Worm (Caenorhabditis elegans) whole organism, late embryonic: ENCODE measurements around the gene act-1.

Experiments
- C38D4.7 ChIP-seq: fragments of 200-800 bp; sonication (Bioruptor generic); optimal IDR thresholded peaks from 2 replicates; lab custom pipeline; 2018; ENCODE audit warnings: mild to moderate bottlenecking, missing genetic modification characterization, moderate library complexity, missing compliant biosample characterization
- K02D7.2 ChIP-seq: sonication (generic microtip); optimal IDR thresholded peaks from 2 replicates; lab custom pipeline; 2017; ENCODE audit warnings: mild to moderate bottlenecking, missing genetic modification characterization, missing compliant biosample characterization
- T23F11.4 ChIP-seq: fragments of 200-800 bp; sonication (Bioruptor generic); optimal IDR thresholded peaks from 2 replicates; lab custom pipeline; 2018; ENCODE audit warnings: mild to moderate bottlenecking, missing genetic modification characterization, missing compliant biosample characterization
- Y22D7AL.16 ChIP-seq: sonication (generic microtip); optimal IDR thresholded peaks from 2 replicates; lab custom pipeline; 2016; ENCODE audit warnings: missing genetic modification characterization, missing compliant biosample characterization
- ahr-1 ChIP-seq: sonication (generic microtip); optimal IDR thresholded peaks from 2 replicates; lab custom pipeline; 2016; ENCODE audit warnings: missing genetic modification characterization, missing compliant biosample characterization
- ceh-18 ChIP-seq: sonication (generic microtip); optimal IDR thresholded peaks from 2 replicates; lab custom pipeline; 2016; ENCODE audit warnings: missing genetic modification characterization, missing compliant biosample characterization
- ceh-22 ChIP-seq: sonication (generic microtip); optimal IDR thresholded peaks from 2 replicates; lab custom pipeline; 2017; ENCODE audit warnings: missing biosample characterization, missing genetic modification characterization
- ceh-31 ChIP-seq: sonication (generic microtip); optimal IDR thresholded peaks from 2 replicates; lab custom pipeline; 2016; ENCODE audit warnings: missing genetic modification characterization, missing compliant biosample characterization
- ceh-34 ChIP-seq: sonication (generic microtip); optimal IDR thresholded peaks from 2 replicates; lab custom pipeline; 2016; ENCODE audit warnings: mild to moderate bottlenecking, missing genetic modification characterization, missing compliant biosample characterization
- ceh-45 ChIP-seq: fragments of 200-800 bp; sonication (Bioruptor generic); IDR thresholded peaks from 2 replicates; pipeline ENCODE4 v1.3.6; 2022; ENCODE audit warnings: missing genetic modification reagents, missing genetic modification characterization, missing compliant biosample characterization
- ceh-48 ChIP-seq: sonication (generic microtip); optimal IDR thresholded peaks from 2 replicates; lab custom pipeline; 2016; ENCODE audit warnings: missing genetic modification characterization, inconsistent platforms, missing compliant biosample characterization
- ceh-9 ChIP-seq: sonication (generic microtip); optimal IDR thresholded peaks from 2 replicates; lab custom pipeline; 2016; ENCODE audit warnings: mild to moderate bottlenecking, missing genetic modification characterization, inconsistent platforms, missing compliant biosample characterization
- che-1 ChIP-seq: sonication (generic microtip); optimal IDR thresholded peaks from 2 replicates; lab custom pipeline; 2016; ENCODE audit warnings: mild to moderate bottlenecking, missing genetic modification characterization, missing compliant biosample characterization
- elt-2 ChIP-seq: sonication (generic microtip); optimal IDR thresholded peaks from 2 replicates; lab custom pipeline; 2016; ENCODE audit warnings: missing genetic modification reagents, missing genetic modification characterization, missing compliant biosample characterization
- ets-4 ChIP-seq: sonication (generic microtip); optimal IDR thresholded peaks from 2 replicates; lab custom pipeline; 2016; ENCODE audit warnings: missing genetic modification characterization, missing compliant biosample characterization
- eyg-1 ChIP-seq: sonication (generic microtip); optimal IDR thresholded peaks from 2 replicates; lab custom pipeline; 2016; ENCODE audit warnings: missing genotype, missing genetic modification characterization, missing compliant biosample characterization
- fax-1 ChIP-seq: sonication (generic microtip); optimal IDR thresholded peaks from 2 replicates; lab custom pipeline; 2016; ENCODE audit warnings: missing genotype, missing genetic modification characterization, missing compliant biosample characterization
- fkh-10 ChIP-seq: fragments of 150-350 bp; optimal IDR thresholded peaks from 2 replicates; lab custom pipeline; 2014; ENCODE audit warnings: missing biosample characterization, missing genetic modification reagents, missing genetic modification characterization
- fkh-6 ChIP-seq: sonication (generic microtip); optimal IDR thresholded peaks from 2 replicates; lab custom pipeline; 2016; ENCODE audit warnings: missing genetic modification characterization, missing compliant biosample characterization
- gmeb-2 ChIP-seq: sonication (generic microtip); optimal IDR thresholded peaks from 2 replicates; lab custom pipeline; 2016; ENCODE audit warnings: missing genetic modification characterization, inconsistent platforms, missing compliant biosample characterization
- hlh-15 ChIP-seq: sonication (generic microtip); optimal IDR thresholded peaks from 2 replicates; lab custom pipeline; 2016; ENCODE audit warnings: missing genetic modification characterization, missing compliant biosample characterization
- lim-6 ChIP-seq: sonication (generic microtip); optimal IDR thresholded peaks from 2 replicates; lab custom pipeline; 2016; ENCODE audit warnings: missing genetic modification characterization, missing compliant biosample characterization
- madf-2 ChIP-seq: sonication (generic microtip); optimal IDR thresholded peaks from 2 replicates; lab custom pipeline; 2017; ENCODE audit warnings: missing genetic modification characterization, missing compliant biosample characterization
- mec-3 ChIP-seq: sonication (generic microtip); optimal IDR thresholded peaks from 2 replicates; lab custom pipeline; 2016; ENCODE audit warnings: borderline replicate concordance, missing genetic modification characterization, missing compliant biosample characterization
- nfya-1 ChIP-seq: sonication (generic microtip); optimal IDR thresholded peaks from 2 replicates; lab custom pipeline; 2017; ENCODE audit warnings: missing genetic modification characterization, mild to moderate bottlenecking, missing compliant biosample characterization, antibody characterized with exemption, moderate library complexity
- nhr-11 ChIP-seq: fragments of 150-350 bp; optimal IDR thresholded peaks from 2 replicates; lab custom pipeline; 2014; ENCODE audit warnings: missing biosample characterization, missing genetic modification characterization
- nhr-232 ChIP-seq: sonication (generic microtip); optimal IDR thresholded peaks from 2 replicates; lab custom pipeline; 2016; ENCODE audit warnings: missing genetic modification characterization, missing compliant biosample characterization
- npax-4 ChIP-seq: sonication (generic microtip); optimal IDR thresholded peaks from 2 replicates; lab custom pipeline; 2016; ENCODE audit warnings: missing genetic modification characterization, missing compliant biosample characterization
- odd-2 ChIP-seq: sonication (generic microtip); optimal IDR thresholded peaks from 2 replicates; lab custom pipeline; 2017; ENCODE audit warnings: antibody characterized with exemption, mild to moderate bottlenecking, missing genetic modification characterization, missing compliant biosample characterization
- pax-1 ChIP-seq: fragments of 150-350 bp; optimal IDR thresholded peaks from 2 replicates; lab custom pipeline; 2014; ENCODE audit warnings: missing biosample characterization, missing genetic modification characterization
- pros-1 ChIP-seq: fragments of 150-350 bp; optimal IDR thresholded peaks from 2 replicates; lab custom pipeline; 2014; ENCODE audit warnings: missing biosample characterization, missing genetic modification reagents, missing genetic modification characterization
- ref-2 ChIP-seq: sonication (generic microtip); optimal IDR thresholded peaks from 2 replicates; lab custom pipeline; 2016; ENCODE audit warnings: missing genetic modification characterization, missing compliant biosample characterization
- rnt-1 ChIP-seq: sonication (generic microtip); optimal IDR thresholded peaks from 2 replicates; lab custom pipeline; 2016; ENCODE audit warnings: missing genetic modification characterization, missing compliant biosample characterization
- sdc-2 ChIP-seq: sonication (generic microtip); optimal IDR thresholded peaks from 2 replicates; lab custom pipeline; 2016; ENCODE audit warnings: missing genotype, missing genetic modification characterization, missing compliant biosample characterization
- sox-4 ChIP-seq: sonication (generic microtip); optimal IDR thresholded peaks from 2 replicates; lab custom pipeline; 2017; ENCODE audit warnings: mild to moderate bottlenecking, missing genetic modification characterization, inconsistent platforms, missing compliant biosample characterization
- syd-9 ChIP-seq: sonication (generic microtip); optimal IDR thresholded peaks from 2 replicates; lab custom pipeline; 2016; ENCODE audit warnings: mild to moderate bottlenecking, missing genetic modification characterization, moderate library complexity, missing compliant biosample characterization
- tbx-2 ChIP-seq: sonication (generic microtip); optimal IDR thresholded peaks from 2 replicates; lab custom pipeline; 2016; ENCODE audit warnings: missing genetic modification characterization, missing compliant biosample characterization
- unc-3 ChIP-seq, 2 experiments: fragments of 200-800 bp in 1 of 2; sonication (Bioruptor generic) in 1 of 2; sonication (generic microtip) in 1 of 2; conservative IDR thresholded peaks in 1 of 2; optimal IDR thresholded peaks in 1 of 2; 2 replicates each; pipeline versions ENCODE4 v1.3.6 to Lab custom; 2016 to 2022; ENCODE audit warnings: missing compliant biosample characterization in 2 of 2, missing genetic modification characterization in 2 of 2, missing genetic modification reagents in 1 of 2
- unc-42 ChIP-seq: sonication (generic microtip); optimal IDR thresholded peaks from 2 replicates; lab custom pipeline; 2016; ENCODE audit warnings: missing genotype, missing genetic modification characterization, missing compliant biosample characterization
- unc-55 ChIP-seq: sonication (generic microtip); optimal IDR thresholded peaks from 2 replicates; lab custom pipeline; 2017; ENCODE audit warnings: missing biosample characterization, missing genetic modification reagents, missing genetic modification characterization
- unc-86 ChIP-seq: sonication (generic microtip); optimal IDR thresholded peaks from 2 replicates; lab custom pipeline; 2016; ENCODE audit warnings: missing genetic modification characterization, missing compliant biosample characterization
- zip-5 ChIP-seq: sonication (generic microtip); optimal IDR thresholded peaks from 2 replicates; lab custom pipeline; 2016; ENCODE audit warnings: missing genetic modification characterization, missing compliant biosample characterization
- ztf-16 ChIP-seq: sonication (generic microtip); optimal IDR thresholded peaks from 2 replicates; lab custom pipeline; 2017; ENCODE audit warnings: missing genetic modification characterization, missing compliant biosample characterization

act-1 gene

DNA sequence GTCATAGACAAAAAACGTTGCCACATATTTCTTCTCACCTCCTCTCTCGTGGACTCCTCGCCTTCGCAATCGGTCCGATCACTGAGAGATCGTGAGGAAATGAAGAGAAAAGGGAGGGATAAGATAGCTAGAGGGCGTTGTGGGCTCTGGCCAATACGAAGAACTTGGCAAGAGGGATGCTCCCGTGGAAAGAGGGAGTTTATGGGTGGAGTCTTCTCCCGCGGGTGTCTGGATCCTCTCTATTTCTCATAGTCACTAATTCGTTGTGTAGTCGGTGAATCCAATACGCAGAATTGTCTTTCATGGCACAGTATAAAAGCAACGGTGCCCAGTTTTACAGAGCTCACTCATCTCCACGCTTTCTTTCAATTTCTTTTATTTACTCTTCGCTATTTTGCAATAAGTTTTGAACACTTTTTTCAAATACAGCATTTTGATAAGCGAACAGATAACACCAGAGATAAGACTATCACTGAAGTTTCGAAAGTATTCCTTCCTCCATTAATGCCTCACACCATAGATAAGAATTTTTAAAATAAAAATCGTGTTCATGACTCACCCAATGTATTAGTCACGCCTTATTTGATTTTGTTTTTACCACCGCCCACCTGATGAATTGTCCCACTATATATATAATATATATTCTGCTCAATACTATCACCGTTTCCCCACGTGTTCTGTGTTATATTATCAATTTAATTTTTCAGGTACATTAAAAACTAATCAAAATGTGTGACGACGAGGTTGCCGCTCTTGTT is at the start of gene act-1:
Gene act-1 (plus strand): TSS at position 708 of the 758 bp plus-strand sequence.
- TF ChIP-seq nfya-1 (tag; lab: Kevin White, UChicago) (peak; percentile 88), tbx-2 (tag; lab: Kevin White, UChicago) (peak; percentile 5), syd-9 (peak; percentile 13), ref-2 (tag; lab: Kevin White, UChicago) (peak; percentile 56), ceh-34 (tag; lab: Kevin White, UChicago) (peak; percentile 69), pax-1 (tag; lab: Kevin White, UChicago) (no peak), ceh-18 (peak; percentile 84), elt-2 (tag; lab: Kevin White, UChicago) (peak; percentile 95), T23F11.4 (no peak), unc-42 (tag; lab: Kevin White, UChicago) (no peak), fkh-6 (peak; percentile 14), unc-55 (GFP tag; lab: Kevin White, UChicago) (peak; percentile 67), sdc-2 (tag; lab: Kevin White, UChicago) (peak; percentile 14), ceh-31 (tag; lab: Kevin White, UChicago) (peak; percentile 55), che-1 (no peak), rnt-1 (peak; percentile 47), madf-2 (tag; lab: Kevin White, UChicago) (no peak)

DNA sequence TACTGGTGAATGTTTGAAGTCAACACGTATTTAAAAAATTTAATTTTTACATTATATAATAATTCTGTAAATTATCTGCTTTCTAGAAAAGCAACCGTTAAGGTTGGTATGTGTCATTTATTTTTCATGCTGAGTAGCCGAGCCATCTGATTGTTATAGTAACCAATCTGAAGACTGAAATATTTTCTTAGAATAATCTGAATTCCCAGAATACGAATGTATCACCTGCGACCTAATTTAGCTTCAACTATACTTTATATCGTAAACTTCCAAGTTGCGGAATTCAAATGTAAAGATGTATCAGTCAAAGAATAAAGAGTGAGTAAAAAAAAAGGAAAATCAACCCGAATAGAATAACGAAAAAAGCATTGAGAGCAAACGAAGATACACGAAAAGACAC is 47.6 kb upstream of the act-1 start:
- TF ChIP-seq ceh-48 (tag; lab: Kevin White, UChicago) (no peak), zip-5 (tag; lab: Kevin White, UChicago) (no peak), lim-6 (tag; lab: Kevin White, UChicago) (no peak), pros-1 (no peak), fax-1 (tag; lab: Kevin White, UChicago) (no peak), ztf-16 (no peak), ceh-9 (no peak)

DNA sequence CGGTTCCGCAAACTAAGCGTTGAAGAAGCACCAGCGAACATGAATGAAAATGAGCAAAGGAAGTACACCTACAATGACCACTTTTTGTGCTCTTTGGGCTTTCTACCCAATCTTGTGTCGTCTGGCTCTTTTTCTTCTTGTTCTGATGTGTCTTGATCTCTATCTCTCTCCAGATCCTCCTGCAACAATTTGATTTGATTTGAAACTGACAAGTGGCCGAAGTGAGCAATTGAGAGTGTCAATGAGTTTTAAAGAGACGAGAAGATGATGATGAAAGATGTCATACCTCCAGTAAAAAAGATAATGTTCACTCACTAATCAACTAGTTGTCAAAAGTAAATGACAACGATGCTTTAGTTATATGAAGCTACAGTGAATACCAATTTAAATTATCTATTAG is 46.1 kb upstream of the act-1 start, which contains the start of gene pptr-2:
Gene pptr-2 (minus strand): TSS at position 184 of the 400 bp plus-strand sequence.
- peak; percentile 32 for TF ChIP-seq rnt-1
- TF ChIP-seq mec-3 (tag; lab: Kevin White, UChicago) = no peak
- peak; percentile 92 for TF ChIP-seq unc-55 (GFP tag; lab: Kevin White, UChicago)
- no peak for TF ChIP-seq ceh-48 (tag; lab: Kevin White, UChicago)
- TF ChIP-seq ahr-1 (tag; lab: Kevin White, UChicago) = no peak
- no peak for TF ChIP-seq gmeb-2
- TF ChIP-seq, all 69 proteins: peak for 2

- TF ChIP-seq ceh-9 = no peak
- no peak for TF ChIP-seq ceh-48 (tag; lab: Kevin White, UChicago)
- TF ChIP-seq mec-3 (tag; lab: Kevin White, UChicago) = peak; percentile 87
- peak; percentile 75 for TF ChIP-seq fkh-6
- TF ChIP-seq nhr-11 (tag; lab: Kevin White, UChicago) = no peak
- TF ChIP-seq pax-1 (tag; lab: Kevin White, UChicago) = peak; percentile 42
- TF ChIP-seq nhr-232 (tag; lab: Kevin White, UChicago) = no peak
- peak; percentile 94 for TF ChIP-seq rnt-1
- TF ChIP-seq madf-2 (tag; lab: Kevin White, UChicago) = peak; percentile 45
- TF ChIP-seq ceh-18 = peak; percentile 83
- peak; percentile 14 for TF ChIP-seq C38D4.7 (GFP tag; lab: Kevin White, UChicago)
- peak; percentile 97 for TF ChIP-seq ets-4 (tag; lab: Kevin White, UChicago)
- TF ChIP-seq unc-86 (tag; lab: Kevin White, UChicago) = peak; percentile 61
- TF ChIP-seq sdc-2 (tag; lab: Kevin White, UChicago) = peak; percentile 36
- no peak for TF ChIP-seq npax-4 (tag; lab: Kevin White, UChicago)
- TF ChIP-seq K02D7.2 (tag; lab: Kevin White, UChicago) = peak; percentile 62
- no peak for TF ChIP-seq ceh-45 (GFP tag; lab: Robert Waterston, UW)
- TF ChIP-seq fkh-10 = no peak
- peak; percentile 57 for TF ChIP-seq eyg-1 (tag; lab: Kevin White, UChicago)
- no peak for TF ChIP-seq ceh-22 (tag; lab: Kevin White, UChicago)
- no peak for TF ChIP-seq unc-3 (GFP tag; conservative IDR thresholded peaks at IDR 0.05; lab: Robert Waterston, UW)
- peak; percentile 77 for TF ChIP-seq unc-3 (tag; optimal IDR thresholded peaks at IDR 0.05; lab: Kevin White, UChicago)
- TF ChIP-seq hlh-15 (tag; lab: Kevin White, UChicago) = peak; percentile 66
- peak; percentile 0 for TF ChIP-seq sox-4
- TF ChIP-seq zip-5 (tag; lab: Kevin White, UChicago) = peak; percentile 94
- no peak for TF ChIP-seq odd-2 (tag; lab: Kevin White, UChicago)
- no peak for TF ChIP-seq Y22D7AL.16
- TF ChIP-seq ceh-31 (tag; lab: Kevin White, UChicago) = peak; percentile 100
Observed at ce11 chrV:11039379-11039954, 41.4 kb upstream of the act-1 start, which contains the start of gene pak-2. Gene pak-2, minus strand, starts transcription at chrV:11039429.
